Fruit fly (Drosophila melanogaster) whole organism, wandering third instar larva: ENCODE measurements around the gene CG10864.
A peak's percentile ranks its signal among the peaks of the same experiment; 100 is the strongest.

ENCODE experiments used
- Vsx2 ChIP-seq: fragments of 200-300, 225-300 bp; sonication (Bioruptor generic); optimal IDR thresholded peaks from 2 replicates; lab custom pipeline; 2018; ENCODE audit warnings: missing biosample characterization, missing genetic modification characterization; ENCODE audit not compliant: partially characterized antibody
- pan ChIP-seq: fragments of >200 bp; optimal IDR thresholded peaks from 2 replicates; lab custom pipeline; 2017

Gene CG10864

dm6 chr3R:18360630-18361260 lies 50.7 kb downstream of the CG10864 start, which contains the start of gene CG15803:
TSS of gene CG15803 (minus strand) at chr3R:18360728.
- TF ChIP-seq Vsx2 (GFP tag; lab: Kevin White, UChicago): peak; percentile 37
- no peak for TF ChIP-seq pan (lab: Kevin White, UChicago)
